Worm (Caenorhabditis elegans) whole organism, late embryonic: ENCODE data around the gene srw-23.

Experiments
- ama-1 ChIP-seq: fragments of 150-350 bp; optimal IDR thresholded peaks from 2 replicates; lab custom pipeline; 2014
- fkh-10 ChIP-seq: fragments of 150-350 bp; optimal IDR thresholded peaks from 2 replicates; lab custom pipeline; 2014; ENCODE audit warnings: missing biosample characterization, missing genetic modification reagents, missing genetic modification characterization
- rnt-1 ChIP-seq: sonication (generic microtip); optimal IDR thresholded peaks from 2 replicates; lab custom pipeline; 2016; ENCODE audit warnings: missing genetic modification characterization, missing compliant biosample characterization

- no peak for TF ChIP-seq ama-1
- TF ChIP-seq rnt-1 (tag; lab: Kevin White, UChicago), result no peak
- no peak for TF ChIP-seq fkh-10
Observed at ce11 chrV:16874966-16875365, 1.2 kb downstream of the srw-23 start, which contains the start of gene F49A5.10.
